Fruit fly (Drosophila melanogaster) whole organism, embryonic: Measurements from ENCODE around the gene how.

Experiments
- ATbp ChIP-seq: fragments of 200-800 bp; sonication (Bioruptor generic); optimal IDR thresholded peaks from 2 replicates; lab custom pipeline; 2017; ENCODE audit warnings: missing biosample characterization, mild to moderate bottlenecking, missing genetic modification characterization, missing genetic modification reagents
- CG10274 ChIP-seq: fragments of 200-800 bp; sonication (Bioruptor generic); optimal IDR thresholded peaks from 3 replicates; lab custom pipeline; 2017; ENCODE audit warnings: missing biosample characterization, mild to moderate bottlenecking, missing genetic modification characterization
- CG10654 ChIP-seq: fragments of 200-800 bp; sonication (Bioruptor generic); optimal IDR thresholded peaks from 2 replicates; lab custom pipeline; 2016; ENCODE audit warnings: missing biosample characterization, missing genetic modification characterization
- CG11504 ChIP-seq: fragments of 200-800 bp; sonication (Bioruptor generic); optimal IDR thresholded peaks from 3 replicates; lab custom pipeline; 2019; ENCODE audit warnings: missing biosample characterization, mild to moderate bottlenecking, missing genetic modification characterization, moderate library complexity
- CG13894 ChIP-seq: fragments of 200-800 bp; sonication (Bioruptor generic); optimal IDR thresholded peaks from 3 replicates; lab custom pipeline; 2018; ENCODE audit warnings: missing biosample characterization, mild to moderate bottlenecking, missing genetic modification characterization, moderate library complexity
- CG15696 ChIP-seq: fragments of 200-800 bp; sonication (Bioruptor generic); optimal IDR thresholded peaks from 2 replicates; lab custom pipeline; 2019; ENCODE audit warnings: missing biosample characterization, mild to moderate bottlenecking, missing genetic modification characterization, moderate library complexity
- CG1602 ChIP-seq: fragments of 200-800 bp; sonication (Bioruptor generic); optimal IDR thresholded peaks from 3 replicates; lab custom pipeline; 2016; ENCODE audit warnings: missing biosample characterization, missing genetic modification characterization
- CG17186 ChIP-seq: fragments of 200-800 bp; sonication (Bioruptor generic); optimal IDR thresholded peaks from 3 replicates; lab custom pipeline; 2017; ENCODE audit warnings: missing biosample characterization, missing genetic modification reagents, missing genetic modification characterization
- CG18011 ChIP-seq: fragments of 200-800 bp; sonication (Bioruptor generic); optimal IDR thresholded peaks from 2 replicates; lab custom pipeline; 2017; ENCODE audit warnings: missing biosample characterization, missing genetic modification characterization, mild to moderate bottlenecking, moderate library complexity, missing genotype
- CG18262 ChIP-seq: fragments of 200-800 bp; optimal IDR thresholded peaks from 3 replicates; lab custom pipeline; 2019; ENCODE audit warnings: missing biosample characterization, mild to moderate bottlenecking, missing genetic modification characterization, moderate library complexity
- CG2116 ChIP-seq: fragments of 200-800 bp; sonication (Bioruptor generic); optimal IDR thresholded peaks from 3 replicates; lab custom pipeline; 2018; ENCODE audit warnings: missing biosample characterization, mild to moderate bottlenecking, missing genetic modification characterization
- CG2129 ChIP-seq: fragments of 200-800 bp; sonication (Bioruptor generic); IDR thresholded peaks from 2 replicates; pipeline ENCODE4 v1.3.6; 2022; ENCODE audit warnings: missing biosample characterization, missing genetic modification characterization; ENCODE audit not compliant: partially characterized antibody
- CG31365 ChIP-seq: fragments of 200-800 bp; sonication (Bioruptor generic); optimal IDR thresholded peaks from 2 replicates; lab custom pipeline; 2018; ENCODE audit warnings: missing biosample characterization, mild to moderate bottlenecking, missing genetic modification characterization
- CG31441 ChIP-seq: fragments of 200-800 bp; sonication (Bioruptor generic); IDR thresholded peaks from 2 replicates; pipeline ENCODE4 v1.3.6; 2022; ENCODE audit warnings: missing biosample characterization, missing genetic modification characterization
- CG33557 ChIP-seq: fragments of 200-800 bp; sonication (Bioruptor generic); optimal IDR thresholded peaks from 2 replicates; lab custom pipeline; 2019; ENCODE audit warnings: missing biosample characterization, mild to moderate bottlenecking, missing genetic modification characterization, moderate library complexity
- CG3407 ChIP-seq: fragments of 200-800 bp; sonication (Bioruptor generic); optimal IDR thresholded peaks from 2 replicates; lab custom pipeline; 2018; ENCODE audit warnings: missing biosample characterization, mild to moderate bottlenecking, missing genetic modification characterization
- CG4730 ChIP-seq: fragments of 200-800 bp; sonication (Bioruptor generic); IDR thresholded peaks from 2 replicates; pipeline ENCODE4 v1.3.6; 2022; ENCODE audit warnings: missing biosample characterization, missing genetic modification characterization
- CG4854 ChIP-seq: fragments of 200-800 bp; sonication (Bioruptor generic); optimal IDR thresholded peaks from 2 replicates; lab custom pipeline; 2016; ENCODE audit warnings: missing biosample characterization, missing genetic modification characterization, inconsistent platforms
- CG6813 ChIP-seq: fragments of 200-800 bp; sonication (Bioruptor generic); optimal IDR thresholded peaks from 2 replicates; lab custom pipeline; 2017; ENCODE audit warnings: missing biosample characterization, missing genetic modification characterization, mild to moderate bottlenecking, moderate library complexity, missing genetic modification reagents
- CG7556 ChIP-seq: fragments of 200-800 bp; sonication (Bioruptor generic); optimal IDR thresholded peaks from 2 replicates; lab custom pipeline; 2017; ENCODE audit warnings: missing biosample characterization, mild to moderate bottlenecking, missing genetic modification characterization
- CG8281 ChIP-seq: fragments of 200-800 bp; sonication (Bioruptor generic); optimal IDR thresholded peaks from 2 replicates; lab custom pipeline; 2018; ENCODE audit warnings: missing biosample characterization, mild to moderate bottlenecking, missing genetic modification characterization, moderate library complexity
- CG8290 ChIP-seq, 3 experiments: fragments of 200-800 bp; sonication (Bioruptor generic); optimal IDR thresholded peaks; 2 replicates each; lab custom pipeline; 2016 to 2019; ENCODE audit warnings: missing biosample characterization in 3 of 3, missing genetic modification characterization in 3 of 3, mild to moderate bottlenecking in 2 of 3, moderate library complexity in 1 of 3
- CG9797 ChIP-seq: fragments of 200-800 bp; sonication (Bioruptor generic); optimal IDR thresholded peaks from 3 replicates; lab custom pipeline; 2018; ENCODE audit warnings: missing biosample characterization, mild to moderate bottlenecking, missing genetic modification characterization
- CTCF ChIP-seq: fragments of 200-800 bp; sonication (Bioruptor generic); optimal IDR thresholded peaks from 2 replicates; lab custom pipeline; 2017; ENCODE audit warnings: missing biosample characterization, mild to moderate bottlenecking, missing genetic modification characterization, moderate library complexity
- D ChIP-seq, 2 experiments: fragments of 200-800 bp in 1 of 2; fragments of >200 bp in 1 of 2; sonication (Bioruptor generic) in 1 of 2; optimal IDR thresholded peaks; 2 replicates in 1 of 2; 3 replicates in 1 of 2; lab custom pipeline; 2017; ENCODE audit warnings: mild to moderate bottlenecking in 1 of 2, missing biosample characterization in 1 of 2, missing genetic modification characterization in 1 of 2, missing genetic modification reagents in 1 of 2
- E2f1 ChIP-seq: fragments of 200-800 bp; sonication (Bioruptor generic); IDR thresholded peaks from 2 replicates; pipeline ENCODE4 v1.3.6; 2022; ENCODE audit warnings: missing biosample characterization, missing genetic modification characterization
- Fer2 ChIP-seq: fragments of 200-800 bp; sonication (Bioruptor generic); optimal IDR thresholded peaks from 2 replicates; lab custom pipeline; 2018; ENCODE audit warnings: missing biosample characterization, mild to moderate bottlenecking, missing genetic modification characterization, moderate library complexity
- Hmr ChIP-seq: fragments of 200-800 bp; sonication (Bioruptor generic); optimal IDR thresholded peaks from 3 replicates; lab custom pipeline; 2017; ENCODE audit warnings: mild to moderate bottlenecking, missing biosample characterization, missing genetic modification reagents, missing genetic modification characterization
- Kr ChIP-seq: fragments of 200-800 bp; sonication (Bioruptor generic); optimal IDR thresholded peaks from 2 replicates; lab custom pipeline; 2017; ENCODE audit warnings: missing biosample characterization, mild to moderate bottlenecking, missing genetic modification characterization
- NfI ChIP-seq: fragments of 200-800 bp; sonication (Bioruptor generic); optimal IDR thresholded peaks from 3 replicates; lab custom pipeline; 2018; ENCODE audit warnings: missing biosample characterization, mild to moderate bottlenecking, missing genetic modification characterization, moderate library complexity
- Scr ChIP-seq: fragments of 200-800 bp; sonication (Bioruptor generic); IDR thresholded peaks from 2 replicates; pipeline ENCODE4 v1.3.6; 2022; ENCODE audit warnings: missing biosample characterization, missing genetic modification characterization; ENCODE audit not compliant: partially characterized antibody
- Side ChIP-seq: fragments of 200-800 bp; sonication (Bioruptor generic); optimal IDR thresholded peaks from 2 replicates; lab custom pipeline; 2016; ENCODE audit warnings: missing biosample characterization, missing genetic modification characterization
- Tbp ChIP-seq: fragments of >200 bp; optimal IDR thresholded peaks from 2 replicates; lab custom pipeline; 2018; ENCODE audit warnings: missing biosample characterization, missing genetic modification characterization
- ap ChIP-seq: fragments of 200-800 bp; sonication (Bioruptor generic); IDR thresholded peaks from 2 replicates; pipeline ENCODE4 v1.3.6; 2022; ENCODE audit warnings: missing biosample characterization, missing genetic modification characterization
- cas ChIP-seq: fragments of 200-800 bp; sonication (Bioruptor generic); IDR thresholded peaks from 2 replicates; pipeline ENCODE4 v1.3.6; 2022; ENCODE audit warnings: missing biosample characterization, missing genetic modification characterization
- chn ChIP-seq: fragments of 200-800 bp; sonication (Bioruptor generic); optimal IDR thresholded peaks from 2 replicates; lab custom pipeline; 2016; ENCODE audit warnings: missing biosample characterization, missing genetic modification characterization
- ems ChIP-seq: fragments of 200-800 bp; sonication (Bioruptor generic); optimal IDR thresholded peaks from 3 replicates; lab custom pipeline; 2016; ENCODE audit warnings: missing biosample characterization, missing genetic modification characterization
- fd3F ChIP-seq: fragments of 200-800 bp; sonication (Bioruptor generic); optimal IDR thresholded peaks from 2 replicates; lab custom pipeline; 2018; ENCODE audit warnings: missing biosample characterization, mild to moderate bottlenecking, missing genetic modification characterization, moderate library complexity
- fru ChIP-seq: fragments of >200 bp; optimal IDR thresholded peaks from 2 replicates; lab custom pipeline; 2017
- gsb ChIP-seq: fragments of 200-800 bp; sonication (Bioruptor generic); IDR thresholded peaks from 2 replicates; pipeline ENCODE4 v1.3.6; 2022; ENCODE audit warnings: missing biosample characterization, missing genetic modification characterization
- hb ChIP-seq: fragments of 200-800 bp; sonication (Bioruptor generic); IDR thresholded peaks from 3 replicates; pipeline ENCODE4 v1.3.6; 2022; ENCODE audit warnings: missing biosample characterization, missing genetic modification characterization; ENCODE audit not compliant: partially characterized antibody
- hbn ChIP-seq: fragments of 200-800 bp; sonication (Bioruptor generic); IDR thresholded peaks from 2 replicates; pipeline ENCODE4 v1.3.6; 2022; ENCODE audit warnings: missing biosample characterization, missing genetic modification characterization; ENCODE audit not compliant: partially characterized antibody
- lbe ChIP-seq: fragments of 200-800 bp; sonication (Bioruptor generic); optimal IDR thresholded peaks from 2 replicates; lab custom pipeline; 2016; ENCODE audit warnings: missing biosample characterization, mild to moderate bottlenecking, missing genetic modification characterization
- mld ChIP-seq: fragments of 200-800 bp; sonication (Bioruptor generic); IDR thresholded peaks from 3 replicates; pipeline ENCODE4 v1.3.6; 2022; ENCODE audit warnings: missing biosample characterization, missing genetic modification characterization; ENCODE audit not compliant: partially characterized antibody
- nau ChIP-seq: fragments of 200-800 bp; sonication (Bioruptor generic); optimal IDR thresholded peaks from 3 replicates; lab custom pipeline; 2017; ENCODE audit warnings: missing biosample characterization, mild to moderate bottlenecking, missing genetic modification characterization, missing genetic modification reagents
- peb ChIP-seq: fragments of 200-800 bp; sonication (Bioruptor generic); IDR thresholded peaks from 2 replicates; pipeline ENCODE4 v1.3.6; 2022; ENCODE audit warnings: missing biosample characterization, missing genetic modification characterization
- sob ChIP-seq: fragments of 200-800 bp; sonication (Bioruptor generic); IDR thresholded peaks from 2 replicates; pipeline ENCODE4 v1.3.6; 2022; ENCODE audit warnings: missing biosample characterization, missing genetic modification characterization
- stc ChIP-seq: fragments of 200-800 bp; sonication (Bioruptor generic); IDR thresholded peaks from 2 replicates; pipeline ENCODE4 v1.3.6; 2022; ENCODE audit warnings: missing biosample characterization, missing genetic modification characterization
- vfl ChIP-seq: fragments of 200-800 bp; sonication (Bioruptor generic); optimal IDR thresholded peaks from 2 replicates; lab custom pipeline; 2016; ENCODE audit warnings: missing biosample characterization, missing genetic modification characterization

Gene how

DNA sequence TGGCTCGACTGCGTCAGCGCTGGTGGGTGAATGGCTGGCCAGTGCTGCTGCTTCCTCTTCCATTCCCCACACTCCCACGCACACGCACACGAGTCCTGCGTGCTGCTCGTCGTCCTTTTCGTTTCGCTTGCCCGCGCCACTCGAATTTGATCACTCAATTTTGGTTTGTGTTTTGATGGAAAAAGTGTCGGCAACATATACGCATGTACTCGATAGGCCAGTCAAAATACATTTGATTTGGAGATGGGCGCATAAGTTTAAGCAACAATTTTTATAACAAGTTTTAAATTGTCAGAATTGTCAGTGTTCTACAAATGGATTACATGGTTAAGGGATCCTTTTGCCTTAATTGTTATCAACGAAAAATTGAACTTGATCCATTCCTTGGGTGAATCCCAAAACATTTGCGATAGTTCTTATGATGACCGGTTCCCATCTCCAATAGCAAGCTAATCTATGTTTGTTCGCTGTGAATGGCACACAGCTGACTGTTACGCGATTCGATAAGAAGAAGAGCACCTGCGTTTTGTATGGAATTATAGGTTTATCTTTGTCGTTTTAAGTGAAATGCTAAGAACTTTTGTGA is 18.9 kb upstream of the how start, which contains the start of the genes Mitofilin and mRpL35 (continued):
- TF ChIP-seq lbe (no peak), cas (no peak), CG8281 (no peak), CG31365 (no peak), vfl (GFP tag; lab: Kevin White, UChicago) (peak; percentile 19), sob (GFP tag; lab: Robert Waterston, UW) (no peak), E2f1 (no peak), stc (GFP tag; lab: Robert Waterston, UW) (no peak), CG33557 (GFP tag; lab: Kevin White, UChicago) (no peak), Kr (GFP tag; lab: Kevin White, UChicago) (no peak), CG3407 (no peak), Tbp (no peak), CG2129 (GFP tag; lab: Robert Waterston, UW) (no peak), CG4854 (GFP tag; lab: Kevin White, UChicago) (no peak), Scr (GFP tag; lab: Robert Waterston, UW) (peak; percentile 71), NfI (GFP tag; lab: Kevin White, UChicago) (no peak), hb (GFP tag; lab: Robert Waterston, UW) (no peak), D (optimal IDR thresholded peaks at IDR 0.05; lab: Kevin White, UChicago) (no peak), D (GFP tag; optimal IDR thresholded peaks at IDR 0.05; lab: Kevin White, UChicago) (no peak), CG10274 (GFP tag; lab: Kevin White, UChicago) (no peak), CG18262 (peak; percentile 41), CG17186 (peak; percentile 2), Side (GFP tag; lab: Kevin White, UChicago) (peak; percentile 32), fru (lab: Kevin White, UChicago) (no peak), CG4730 (GFP tag; lab: Robert Waterston, UW) (no peak), mld (GFP tag; lab: Robert Waterston, UW) (no peak), chn (GFP tag; lab: Kevin White, UChicago) (peak; percentile 33), ems (GFP tag; lab: Kevin White, UChicago) (no peak), ap (GFP tag; lab: Robert Waterston, UW) (no peak), CG9797 (GFP tag; lab: Kevin White, UChicago) (peak; percentile 9), Hmr (GFP tag; lab: Kevin White, UChicago) (peak; percentile 21), gsb (GFP tag; lab: Robert Waterston, UW) (no peak), peb (GFP tag; lab: Robert Waterston, UW) (no peak), CG6813 (GFP tag; lab: Kevin White, UChicago) (no peak), CG31441 (GFP tag; lab: Robert Waterston, UW) (no peak), nau (no peak), CG13894 (tag; lab: Kevin White, UChicago) (no peak), CG10654 (GFP tag; lab: Kevin White, UChicago) (peak; percentile 12), CG2116 (GFP tag; lab: Kevin White, UChicago) (peak; percentile 43), CG18011 (peak; percentile 64), ATbp (GFP tag; lab: Kevin White, UChicago) (no peak), hbn (GFP tag; lab: Robert Waterston, UW) (peak; percentile 45), CG7556 (GFP tag; lab: Kevin White, UChicago) (peak; percentile 20), fd3F (no peak), CG11504 (tag; lab: Kevin White, UChicago) (no peak), Fer2 (tag; lab: Kevin White, UChicago) (no peak), CTCF (GFP tag; lab: Kevin White, UChicago) (no peak), CG1602 (GFP tag; lab: Kevin White, UChicago) (peak; percentile 49), CG15696 (no peak), CG8290 (GFP tag; optimal IDR thresholded peaks at IDR 0.05; lab: Kevin White, UChicago) (peak; percentile 55), CG8290 (tag; optimal IDR thresholded peaks at IDR 0.05; lab: Kevin White, UChicago) (peak in 1 of 2 experiments; percentile 48)
